Fruit fly (Drosophila melanogaster): ENCODE data around the gene hiw.

dm6 chrX:15095942-15096341 is 32.7 kb upstream of the hiw start, which contains the start of gene CG9072:
- no peak for TF ChIP-seq Dll (optimal IDR thresholded peaks at IDR 0.05)
- TF ChIP-seq psq (optimal IDR thresholded peaks at IDR 0.05) = no peak
- TF ChIP-seq pan (optimal IDR thresholded peaks at IDR 0.05) = no peak

Data from whole organism.